Fruit fly (Drosophila melanogaster) whole organism, embryonic: Measurements from ENCODE around the gene CG13842.
A peak's percentile ranks its signal among the peaks of the same experiment; 100 is the strongest.

Experiments used
- Aef1 ChIP-seq: fragments of 200-800 bp; sonication (Bioruptor generic); IDR thresholded peaks from 3 replicates; pipeline ENCODE4 v1.3.6; 2022; ENCODE audit warnings: missing biosample characterization, missing genetic modification characterization
- B-H1 ChIP-seq: fragments of 200-800 bp; sonication (Bioruptor generic); IDR thresholded peaks from 3 replicates; pipeline ENCODE4 v1.3.6; 2022; ENCODE audit warnings: missing biosample characterization, missing genetic modification characterization
- Bteb2 ChIP-seq: fragments of 200-800 bp; sonication (Bioruptor generic); optimal IDR thresholded peaks from 2 replicates; lab custom pipeline; 2016; ENCODE audit warnings: missing biosample characterization, missing genetic modification characterization
- CG10366 ChIP-seq: fragments of 200-800 bp; sonication (Bioruptor generic); IDR thresholded peaks from 2 replicates; pipeline ENCODE4 v1.3.6; 2022; ENCODE audit warnings: missing biosample characterization, missing genetic modification characterization
- CG11085 ChIP-seq: fragments of 200-800 bp; sonication (Bioruptor generic); IDR thresholded peaks from 2 replicates; pipeline ENCODE4 v1.3.6; 2022; ENCODE audit warnings: missing biosample characterization, missing genetic modification characterization
- CG11695 ChIP-seq: fragments of 200-800 bp; sonication (Bioruptor generic); IDR thresholded peaks from 3 replicates; pipeline ENCODE4 v1.3.6; 2022; ENCODE audit warnings: missing biosample characterization, missing genetic modification characterization
- CG12071 ChIP-seq: fragments of 200-800 bp; sonication (Bioruptor generic); optimal IDR thresholded peaks from 3 replicates; lab custom pipeline; 2018; ENCODE audit warnings: missing biosample characterization, mild to moderate bottlenecking, missing genetic modification characterization
- CG12104 ChIP-seq: fragments of 200-800 bp; sonication (Bioruptor generic); optimal IDR thresholded peaks from 3 replicates; lab custom pipeline; 2016; ENCODE audit warnings: missing biosample characterization, missing genetic modification characterization
- CG13424 ChIP-seq: fragments of 200-800 bp; sonication (Bioruptor generic); optimal IDR thresholded peaks from 2 replicates; lab custom pipeline; 2019; ENCODE audit warnings: missing biosample characterization, mild to moderate bottlenecking, missing genetic modification characterization, moderate library complexity
- CG13624 ChIP-seq: fragments of 200-800 bp; sonication (Bioruptor generic); optimal IDR thresholded peaks from 2 replicates; lab custom pipeline; 2016; ENCODE audit warnings: missing biosample characterization, missing genetic modification characterization
- CG14441 ChIP-seq: fragments of 200-800 bp; sonication (Bioruptor generic); IDR thresholded peaks from 2 replicates; pipeline ENCODE4 v1.3.6; 2022; ENCODE audit warnings: missing biosample characterization, missing genetic modification characterization
- CG14860 ChIP-seq: fragments of 200-800 bp; sonication (Bioruptor generic); IDR thresholded peaks from 3 replicates; pipeline ENCODE4 v1.3.6; 2022; ENCODE audit warnings: missing biosample characterization, missing genetic modification characterization; ENCODE audit not compliant: partially characterized antibody
- CG16779 ChIP-seq: fragments of 200-800 bp; sonication (Bioruptor generic); IDR thresholded peaks from 2 replicates; pipeline ENCODE4 v1.3.6; 2022; ENCODE audit warnings: missing biosample characterization, missing genetic modification characterization
- CG16863 ChIP-seq: fragments of 200-800 bp; sonication (Bioruptor generic); optimal IDR thresholded peaks from 3 replicates; lab custom pipeline; 2016; ENCODE audit warnings: missing biosample characterization, missing genetic modification characterization
- CG17385 ChIP-seq: fragments of 200-800 bp; sonication (Bioruptor generic); optimal IDR thresholded peaks from 3 replicates; lab custom pipeline; 2018; ENCODE audit warnings: missing biosample characterization, mild to moderate bottlenecking, missing genetic modification characterization
- CG2678 ChIP-seq: fragments of 200-800 bp; sonication (Bioruptor generic); optimal IDR thresholded peaks from 3 replicates; lab custom pipeline; 2019; ENCODE audit warnings: missing biosample characterization, mild to moderate bottlenecking, missing genetic modification characterization, moderate library complexity
- CG30020 ChIP-seq: fragments of 200-800 bp; optimal IDR thresholded peaks from 2 replicates; lab custom pipeline; 2019; ENCODE audit warnings: missing biosample characterization, mild to moderate bottlenecking, missing genetic modification characterization, moderate library complexity
- CG30431 ChIP-seq: fragments of 200-800 bp; sonication (Bioruptor generic); optimal IDR thresholded peaks from 2 replicates; lab custom pipeline; 2017; ENCODE audit warnings: missing biosample characterization, missing genetic modification characterization
- CG31224 ChIP-seq: fragments of 200-800 bp; sonication (Bioruptor generic); IDR thresholded peaks from 2 replicates; pipeline ENCODE4 v1.3.6; 2022; ENCODE audit warnings: missing biosample characterization, missing genetic modification characterization
- CG4707 ChIP-seq: fragments of 200-800 bp; sonication (Bioruptor generic); optimal IDR thresholded peaks from 2 replicates; lab custom pipeline; 2018; ENCODE audit warnings: missing biosample characterization, mild to moderate bottlenecking, missing genetic modification characterization, moderate library complexity
- CG4854 ChIP-seq: fragments of 200-800 bp; sonication (Bioruptor generic); optimal IDR thresholded peaks from 2 replicates; lab custom pipeline; 2016; ENCODE audit warnings: missing biosample characterization, missing genetic modification characterization, inconsistent platforms
- CG6689 ChIP-seq: fragments of 200-800 bp; sonication (Bioruptor generic); IDR thresholded peaks from 2 replicates; pipeline ENCODE4 v1.3.6; 2022; ENCODE audit warnings: missing biosample characterization, missing genetic modification characterization
- CG7372 ChIP-seq: fragments of 200-800 bp; sonication (Bioruptor generic); IDR thresholded peaks from 2 replicates; pipeline ENCODE4 v1.3.6; 2022; ENCODE audit warnings: missing biosample characterization, missing genetic modification characterization
- CG9727 ChIP-seq: fragments of 200-800 bp; sonication (Bioruptor generic); optimal IDR thresholded peaks from 3 replicates; lab custom pipeline; 2017; ENCODE audit warnings: missing biosample characterization, mild to moderate bottlenecking, missing genetic modification characterization
- CG9932 ChIP-seq: fragments of 200-800 bp; sonication (Bioruptor generic); IDR thresholded peaks from 2 replicates; pipeline ENCODE4 v1.3.6; 2022; ENCODE audit warnings: missing biosample characterization, missing genetic modification characterization
- D19A ChIP-seq: fragments of 200-800 bp; optimal IDR thresholded peaks from 3 replicates; lab custom pipeline; 2019; ENCODE audit warnings: missing biosample characterization, mild to moderate bottlenecking, missing genetic modification characterization, moderate library complexity
- Drgx ChIP-seq: fragments of 200-800 bp; sonication (Bioruptor generic); IDR thresholded peaks from 2 replicates; pipeline ENCODE4 v1.3.6; 2022; ENCODE audit warnings: missing biosample characterization, missing genetic modification characterization
- Fer2 ChIP-seq: fragments of 200-800 bp; sonication (Bioruptor generic); optimal IDR thresholded peaks from 2 replicates; lab custom pipeline; 2018; ENCODE audit warnings: missing biosample characterization, mild to moderate bottlenecking, missing genetic modification characterization, moderate library complexity
- Hmr ChIP-seq: fragments of 200-800 bp; sonication (Bioruptor generic); optimal IDR thresholded peaks from 3 replicates; lab custom pipeline; 2017; ENCODE audit warnings: mild to moderate bottlenecking, missing biosample characterization, missing genetic modification reagents, missing genetic modification characterization
- NFAT ChIP-seq: fragments of 200-800 bp; sonication (Bioruptor generic); IDR thresholded peaks from 2 replicates; pipeline ENCODE4 v1.3.6; 2022; ENCODE audit warnings: missing biosample characterization, missing genetic modification characterization
- Ravus ChIP-seq: fragments of 200-800 bp; sonication (Bioruptor generic); IDR thresholded peaks from 2 replicates; pipeline ENCODE4 v1.3.6; 2022; ENCODE audit warnings: missing biosample characterization, missing genetic modification characterization
- Sox102F ChIP-seq: fragments of 200-800 bp; sonication (Bioruptor generic); optimal IDR thresholded peaks from 2 replicates; lab custom pipeline; 2018; ENCODE audit warnings: missing biosample characterization, mild to moderate bottlenecking, missing genetic modification characterization, moderate library complexity
- Vsx1 ChIP-seq: fragments of 200-800 bp; sonication (Bioruptor generic); optimal IDR thresholded peaks from 2 replicates; lab custom pipeline; 2017; ENCODE audit warnings: missing biosample characterization, mild to moderate bottlenecking, missing genetic modification characterization, missing genetic modification reagents
- ato ChIP-seq: fragments of 200-800 bp; sonication (Bioruptor generic); IDR thresholded peaks from 2 replicates; pipeline ENCODE4 v1.3.6; 2022; ENCODE audit warnings: missing biosample characterization, missing genetic modification characterization; ENCODE audit not compliant: partially characterized antibody
- bsh ChIP-seq, 2 experiments: fragments of 200-800 bp; sonication (Bioruptor generic); optimal IDR thresholded peaks; 2 replicates each; lab custom pipeline; 2017 to 2018; ENCODE audit warnings: mild to moderate bottlenecking in 2 of 2, missing biosample characterization in 2 of 2, missing genetic modification characterization in 2 of 2, moderate library complexity in 1 of 2
- cwo ChIP-seq: fragments of 200-800 bp; sonication (Bioruptor generic); optimal IDR thresholded peaks from 3 replicates; lab custom pipeline; 2017; ENCODE audit warnings: missing biosample characterization, missing genetic modification characterization, mild to moderate bottlenecking, moderate library complexity, missing genetic modification reagents
- dysf ChIP-seq: fragments of 200-800 bp; sonication (Bioruptor generic); IDR thresholded peaks from 3 replicates; pipeline ENCODE4 v1.3.6; 2022; ENCODE audit warnings: missing biosample characterization, missing genetic modification characterization
- eve ChIP-seq, 2 experiments: fragments of >200 bp; optimal IDR thresholded peaks; 2 replicates each; lab custom pipeline; 2017; ENCODE audit warnings: missing biosample characterization in 2 of 2, missing genetic modification characterization in 2 of 2
- hb ChIP-seq: fragments of 200-800 bp; sonication (Bioruptor generic); IDR thresholded peaks from 3 replicates; pipeline ENCODE4 v1.3.6; 2022; ENCODE audit warnings: missing biosample characterization, missing genetic modification characterization; ENCODE audit not compliant: partially characterized antibody
- ind ChIP-seq: fragments of 200-800 bp; sonication (Bioruptor generic); optimal IDR thresholded peaks from 3 replicates; lab custom pipeline; 2016; ENCODE audit warnings: missing biosample characterization, missing genetic modification characterization
- insv ChIP-seq, 2 experiments: fragments of 200-800 bp; sonication (Bioruptor generic); optimal IDR thresholded peaks; 3 replicates each; lab custom pipeline; 2016 to 2018; ENCODE audit warnings: missing biosample characterization in 2 of 2, missing genetic modification characterization in 2 of 2
- inv ChIP-seq: fragments of 200-800 bp; sonication (Bioruptor generic); IDR thresholded peaks from 2 replicates; pipeline ENCODE4 v1.3.6; 2022; ENCODE audit warnings: missing biosample characterization, missing genetic modification characterization; ENCODE audit not compliant: partially characterized antibody
- kni ChIP-seq: fragments of 200-800 bp; sonication (Bioruptor generic); optimal IDR thresholded peaks from 3 replicates; lab custom pipeline; 2017; ENCODE audit warnings: mild to moderate bottlenecking, missing biosample characterization, missing genetic modification reagents, missing genetic modification characterization
- pan ChIP-seq, 4 experiments: fragments of >200 bp in 3 of 4; fragments of 200-800 bp in 1 of 4; sonication (Bioruptor generic) in 1 of 4; optimal IDR thresholded peaks in 3 of 4; IDR thresholded peaks in 1 of 4; 2 replicates each; pipeline versions ENCODE4 v1.3.6 to Lab custom; 2017 to 2022; ENCODE audit warnings: missing biosample characterization in 2 of 4, missing genetic modification characterization in 2 of 4, mixed read lengths in 1 of 4
- prd ChIP-seq, 3 experiments: fragments of >200 bp in 2 of 3; fragments of 200-800 bp in 1 of 3; sonication (Bioruptor generic) in 1 of 3; optimal IDR thresholded peaks in 2 of 3; IDR thresholded peaks in 1 of 3; 2 replicates in 2 of 3; 3 replicates in 1 of 3; pipeline versions ENCODE4 v1.3.6 to Lab custom; 2017 to 2022; ENCODE audit warnings: missing biosample characterization in 1 of 3, missing genetic modification characterization in 1 of 3
- rib ChIP-seq: fragments of 200-800 bp; sonication (Bioruptor generic); IDR thresholded peaks from 2 replicates; pipeline ENCODE4 v1.3.6; 2022; ENCODE audit warnings: missing biosample characterization, missing genetic modification characterization
- row ChIP-seq: fragments of 200-800 bp; sonication (Bioruptor generic); IDR thresholded peaks from 3 replicates; pipeline ENCODE4 v1.3.6; 2022; ENCODE audit warnings: missing biosample characterization, missing genetic modification characterization
- sim ChIP-seq: fragments of 200-800 bp; sonication (Bioruptor generic); IDR thresholded peaks from 2 replicates; pipeline ENCODE4 v1.3.6; 2022; ENCODE audit warnings: missing biosample characterization, missing genetic modification characterization
- slbo ChIP-seq: fragments of 200-800 bp; sonication (Bioruptor generic); IDR thresholded peaks from 2 replicates; pipeline ENCODE4 v1.3.6; 2022; ENCODE audit warnings: missing biosample characterization, missing genetic modification characterization

Gene CG13842

DNA sequence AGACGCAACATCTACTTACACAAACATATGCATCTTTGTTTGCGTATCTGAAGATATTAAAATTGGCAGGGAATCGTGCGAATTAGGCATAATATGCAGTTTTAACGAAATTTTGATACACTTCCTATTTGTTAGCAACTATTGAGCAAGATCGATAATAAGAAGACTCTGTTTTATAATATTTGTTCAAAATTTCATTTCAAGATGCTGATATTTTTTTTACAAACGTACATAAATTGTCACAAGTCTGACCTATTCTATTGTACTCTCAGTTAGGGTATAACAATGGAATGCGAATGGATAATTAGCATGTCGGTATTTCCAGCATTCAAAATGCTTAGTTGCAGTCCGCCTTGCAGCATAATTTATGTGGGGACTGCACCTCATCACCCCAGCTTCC, 20.8 kb upstream of the CG13842 start:
- TF ChIP-seq CG12071 = no peak
- TF ChIP-seq Hmr (GFP tag; lab: Kevin White, UChicago) = peak; percentile 3
- peak; percentile 74 for TF ChIP-seq Drgx (GFP tag; lab: Robert Waterston, UW)
- TF ChIP-seq CG10366 (GFP tag; lab: Robert Waterston, UW) = no peak
- no peak for TF ChIP-seq CG4707 (GFP tag; lab: Kevin White, UChicago)
- TF ChIP-seq Ravus (GFP tag; lab: Robert Waterston, UW) = no peak
- TF ChIP-seq prd (optimal IDR thresholded peaks at IDR 0.05; lab: Kevin White, UChicago) = no peak
- TF ChIP-seq prd (GFP tag; IDR thresholded peaks at IDR 0.05; lab: Robert Waterston, UW) = peak; percentile 32; the same call in 1 of the 3 replicates
- 0 out of 2 replicates have a peak, but pooled peaks have one; percentile 23 for TF ChIP-seq NFAT (GFP tag; lab: Robert Waterston, UW)
- peak; percentile 46; the same call in 1 of the 3 replicates for TF ChIP-seq dysf
- no peak for TF ChIP-seq eve (GFP tag; optimal IDR thresholded peaks at IDR 0.05; lab: Kevin White, UChicago)
- no peak for TF ChIP-seq CG30431 (GFP tag; lab: Kevin White, UChicago)
- TF ChIP-seq slbo (GFP tag; lab: Robert Waterston, UW) = 0 out of 2 replicates have a peak, but pooled peaks have one; percentile 11
- no peak for TF ChIP-seq cwo (GFP tag; lab: Kevin White, UChicago)
- no peak for TF ChIP-seq CG13424 (tag; lab: Kevin White, UChicago)
- TF ChIP-seq Sox102F = no peak
- TF ChIP-seq CG16779 = no peak
- TF ChIP-seq row (GFP tag; lab: Robert Waterston, UW) = 0 out of 3 replicates have a peak, but pooled peaks have one; percentile 13
- no peak for TF ChIP-seq CG9932 (GFP tag; lab: Robert Waterston, UW)
- peak; percentile 32; the same call in 1 of the 2 replicates for TF ChIP-seq CG14441
- TF ChIP-seq CG16863 = no peak
- TF ChIP-seq rib (GFP tag; lab: Robert Waterston, UW) = no peak
- TF ChIP-seq CG6689 (GFP tag; lab: Robert Waterston, UW) = peak; percentile 17; the same call in 1 of the 2 replicates
- TF ChIP-seq insv (GFP tag; optimal IDR thresholded peaks at IDR 0.05; lab: Kevin White, UChicago) = no peak
- no peak for TF ChIP-seq Bteb2 (GFP tag; lab: Kevin White, UChicago)
- no peak for TF ChIP-seq CG7372 (GFP tag; lab: Robert Waterston, UW)
- no peak for TF ChIP-seq bsh (GFP tag; optimal IDR thresholded peaks at IDR 0.05; lab: Kevin White, UChicago)
- peak; percentile 2 for TF ChIP-seq CG13624 (GFP tag; lab: Kevin White, UChicago)
- no peak for TF ChIP-seq CG17385 (GFP tag; lab: Kevin White, UChicago)
- no peak for TF ChIP-seq Fer2 (tag; lab: Kevin White, UChicago)
- TF ChIP-seq Vsx1 (GFP tag; lab: Kevin White, UChicago) = no peak
- no peak for TF ChIP-seq ind (GFP tag; lab: Kevin White, UChicago)
- TF ChIP-seq CG11085 (GFP tag; lab: Robert Waterston, UW) = no peak
- TF ChIP-seq Aef1 = no peak
- no peak for TF ChIP-seq CG30020 (tag; lab: Kevin White, UChicago)
- no peak for TF ChIP-seq B-H1 (GFP tag; lab: Robert Waterston, UW)
- no peak for TF ChIP-seq CG4854 (GFP tag; lab: Kevin White, UChicago)
- TF ChIP-seq CG9727 (GFP tag; lab: Kevin White, UChicago) = no peak
- no peak for TF ChIP-seq hb (GFP tag; lab: Robert Waterston, UW)
- no peak for TF ChIP-seq pan (optimal IDR thresholded peaks at IDR 0.05; lab: Kevin White, UChicago)
- TF ChIP-seq pan (GFP tag; optimal IDR thresholded peaks at IDR 0.05 in 1 of 2, IDR thresholded peaks at IDR 0.05 in 1 of 2) = peak in 1 of 2 experiments; percentile 75
- TF ChIP-seq sim (GFP tag; lab: Robert Waterston, UW) = no peak
- TF ChIP-seq D19A = peak; percentile 86
- TF ChIP-seq inv = no peak
- no peak for TF ChIP-seq CG11695
- TF ChIP-seq ato (GFP tag; lab: Robert Waterston, UW) = no peak
- no peak for TF ChIP-seq kni (GFP tag; lab: Kevin White, UChicago)
- TF ChIP-seq CG12104 (GFP tag; lab: Kevin White, UChicago) = no peak
- no peak for TF ChIP-seq CG2678 (tag; lab: Kevin White, UChicago)
- 0 out of 2 replicates have a peak, but pooled peaks have one; percentile 12 for TF ChIP-seq CG31224
- TF ChIP-seq CG14860 (GFP tag; lab: Robert Waterston, UW) = no peak
